Worm (Caenorhabditis elegans): Measurements from ENCODE around the gene lin-32.

DNA sequence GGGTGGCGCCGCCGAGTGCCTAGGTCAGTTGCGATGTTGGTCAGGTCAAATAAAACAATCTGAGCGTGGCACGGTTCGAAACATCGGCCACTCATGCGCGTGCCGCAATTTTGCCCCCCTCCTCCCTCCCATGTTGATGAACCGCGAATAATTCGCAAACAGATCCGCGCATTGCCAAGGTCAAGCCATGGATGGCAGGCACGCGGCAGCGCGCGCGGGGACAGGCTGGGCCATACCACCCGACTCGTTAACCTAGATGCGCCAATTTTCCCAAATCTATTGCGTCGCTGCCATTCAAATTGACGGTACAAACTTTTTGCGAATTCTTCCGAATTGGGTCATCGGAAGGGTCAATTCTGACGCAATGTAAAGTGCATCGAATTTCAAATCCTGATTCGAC, 13.3 kb downstream of the lin-32 start:
- TF ChIP-seq ztf-11 (tag; optimal IDR thresholded peaks at IDR 0.05) (no peak), ceh-88 (GFP tag; IDR thresholded peaks at IDR 0.05) (no peak), nhr-28 (tag; optimal IDR thresholded peaks at IDR 0.05) (no peak), nhr-12 (tag; optimal IDR thresholded peaks at IDR 0.05) (no peak), fkh-10 (GFP tag; optimal IDR thresholded peaks at IDR 0.05) (no peak)

All from whole organism, L1 larva.